Worm (Caenorhabditis elegans): ENCODE data around the gene ocam-1.

The ocam-1 gene

ce11 chrV:14167629-14168028 lies at the start of gene ocam-1:
ocam-1 (minus strand) TSS chrV:14167729.
- TF ChIP-seq snpc-4 (tag; optimal IDR thresholded peaks at IDR 0.05) (no peak), lsy-2 (tag; optimal IDR thresholded peaks at IDR 0.05) (no peak), egl-27 (tag; optimal IDR thresholded peaks at IDR 0.05) (no peak), alr-1 (tag; optimal IDR thresholded peaks at IDR 0.05) (no peak), elt-3 (tag; optimal IDR thresholded peaks at IDR 0.05) (no peak), nhr-12 (tag; optimal IDR thresholded peaks at IDR 0.05) (no peak)

- TF ChIP-seq aly-2 (tag; optimal IDR thresholded peaks at IDR 0.05) (no peak), F13H6.1 (tag; optimal IDR thresholded peaks at IDR 0.05) (no peak), nhr-10 (tag; optimal IDR thresholded peaks at IDR 0.05) (no peak), ZK546.5 (tag; optimal IDR thresholded peaks at IDR 0.05) (no peak), ztf-1 (GFP tag; conservative IDR thresholded peaks at IDR 0.05) (no peak), R02D3.7 (tag; optimal IDR thresholded peaks at IDR 0.05) (no peak), sma-9 (GFP tag; optimal IDR thresholded peaks at IDR 0.05) (no peak), sma-9 (tag; optimal IDR thresholded peaks at IDR 0.05) (no peak), mbf-1 (tag; optimal IDR thresholded peaks at IDR 0.05) (no peak), alr-1 (tag; optimal IDR thresholded peaks at IDR 0.05) (no peak)
These were observed 47.6 kb upstream of the ocam-1 start, which contains the start of gene T16A9.5 for ce11 chrV:14215106-14215505. T16A9.5 (minus strand) TSS chrV:14215206.

ce11 chrV:14212813-14213212 lies 45.3 kb upstream of the ocam-1 start:
- TF ChIP-seq mdl-1 (tag; optimal IDR thresholded peaks at IDR 0.05) = no peak
- no peak for TF ChIP-seq lin-39 (tag; optimal IDR thresholded peaks at IDR 0.05)
- TF ChIP-seq ceh-82 (tag; optimal IDR thresholded peaks at IDR 0.05) = no peak
- no peak for TF ChIP-seq nhr-12 (tag; optimal IDR thresholded peaks at IDR 0.05)
- TF ChIP-seq snpc-4 (tag; optimal IDR thresholded peaks at IDR 0.05) = no peak
- TF ChIP-seq unc-62 (GFP tag; optimal IDR thresholded peaks at IDR 0.05) = no peak
- no peak for TF ChIP-seq nhr-237 (tag; optimal IDR thresholded peaks at IDR 0.05)
- TF ChIP-seq R02D3.7 (tag; optimal IDR thresholded peaks at IDR 0.05) = no peak
- TF ChIP-seq dmd-4 (tag; optimal IDR thresholded peaks at IDR 0.05) = no peak
- TF ChIP-seq mbf-1 (tag; optimal IDR thresholded peaks at IDR 0.05) = no peak
- no peak for TF ChIP-seq sem-4 (tag; optimal IDR thresholded peaks at IDR 0.05)
- TF ChIP-seq gmeb-1 (tag; optimal IDR thresholded peaks at IDR 0.05) = peak; percentile 53
- no peak for TF ChIP-seq ama-1 (optimal IDR thresholded peaks at IDR 0.05)
- TF ChIP-seq alr-1 (tag; optimal IDR thresholded peaks at IDR 0.05) = no peak
- TF ChIP-seq fos-1 (tag; optimal IDR thresholded peaks at IDR 0.05) = peak; percentile 78
- TF ChIP-seq aly-2 (tag; optimal IDR thresholded peaks at IDR 0.05) = no peak
- TF ChIP-seq lin-11 (tag; optimal IDR thresholded peaks at IDR 0.05) = no peak
- TF ChIP-seq zag-1 (tag; optimal IDR thresholded peaks at IDR 0.05) = no peak
- no peak for TF ChIP-seq F13H6.1 (tag; optimal IDR thresholded peaks at IDR 0.05)
- no peak for TF ChIP-seq ceh-16 (tag; optimal IDR thresholded peaks at IDR 0.05)
- TF ChIP-seq blmp-1 (tag; optimal IDR thresholded peaks at IDR 0.05; ENCODE audit: insufficient read depth) = peak; percentile 51
- no peak for TF ChIP-seq nhr-25 (tag; optimal IDR thresholded peaks at IDR 0.05)
- no peak for TF ChIP-seq Y55F3AM.14 (GFP tag; optimal IDR thresholded peaks at IDR 0.05)
- no peak for TF ChIP-seq lin-13 (GFP tag; optimal IDR thresholded peaks at IDR 0.05)
- no peak for TF ChIP-seq peb-1 (tag; optimal IDR thresholded peaks at IDR 0.05)
- TF ChIP-seq crh-2 (tag; optimal IDR thresholded peaks at IDR 0.05) = peak; percentile 65
- no peak for TF ChIP-seq nhr-77 (tag; optimal IDR thresholded peaks at IDR 0.05)
- TF ChIP-seq skn-1 (tag; optimal IDR thresholded peaks at IDR 0.05) = no peak
- TF ChIP-seq ZK546.5 (tag; optimal IDR thresholded peaks at IDR 0.05) = no peak
- no peak for TF ChIP-seq egl-27 (tag; optimal IDR thresholded peaks at IDR 0.05)
- no peak for TF ChIP-seq elt-1 (tag; optimal IDR thresholded peaks at IDR 0.05)
- no peak for TF ChIP-seq lsy-2 (tag; optimal IDR thresholded peaks at IDR 0.05)
- TF ChIP-seq nhr-21 (tag; optimal IDR thresholded peaks at IDR 0.05) = peak; percentile 70
- TF ChIP-seq ztf-11 (tag; optimal IDR thresholded peaks at IDR 0.05) = no peak
- TF ChIP-seq sma-3 (GFP tag; optimal IDR thresholded peaks at IDR 0.05) = no peak
- no peak for TF ChIP-seq unc-55 (GFP tag; optimal IDR thresholded peaks at IDR 0.05)
- no peak for TF ChIP-seq nhr-129 (tag; optimal IDR thresholded peaks at IDR 0.05)
- TF ChIP-seq C34F6.9 (tag; optimal IDR thresholded peaks at IDR 0.05) = no peak
- no peak for TF ChIP-seq ztf-4 (tag; optimal IDR thresholded peaks at IDR 0.05)
- no peak for TF ChIP-seq unc-39 (tag; optimal IDR thresholded peaks at IDR 0.05)
- TF ChIP-seq ztf-1 (GFP tag; conservative IDR thresholded peaks at IDR 0.05) = no peak
- no peak for TF ChIP-seq nhr-10 (tag; optimal IDR thresholded peaks at IDR 0.05)
- TF ChIP-seq nhr-6 (tag; optimal IDR thresholded peaks at IDR 0.05) = no peak
- peak; percentile 76 for TF ChIP-seq sma-9 (GFP tag; optimal IDR thresholded peaks at IDR 0.05)
- no peak for TF ChIP-seq sma-9 (tag; optimal IDR thresholded peaks at IDR 0.05)
- TF ChIP-seq elt-3 (tag; optimal IDR thresholded peaks at IDR 0.05) = no peak
- no peak for TF ChIP-seq nhr-23 (tag; optimal IDR thresholded peaks at IDR 0.05)
- TF ChIP-seq nhr-11 (tag; optimal IDR thresholded peaks at IDR 0.05) = no peak
- TF ChIP-seq mab-5 (tag; optimal IDR thresholded peaks at IDR 0.05) = no peak

Measured in whole organism, L2 larva.